Worm (Caenorhabditis elegans) whole organism, L4 larva: ENCODE measurements around the gene F55F10.3.

Source experiments
- F37D6.2 ChIP-seq: sonication (generic microtip); optimal IDR thresholded peaks from 2 replicates; lab custom pipeline; 2016; ENCODE audit warnings: mild to moderate bottlenecking, missing genetic modification characterization, missing compliant biosample characterization
- T20F7.1 ChIP-seq: fragments of 200-800 bp; sonication (Bioruptor generic); optimal IDR thresholded peaks from 2 replicates; lab custom pipeline; 2018; ENCODE audit warnings: mild to moderate bottlenecking, missing genetic modification characterization, missing compliant biosample characterization
- T26A8.4 ChIP-seq: fragments of 200-800 bp; sonication (Bioruptor generic); IDR thresholded peaks from 2 replicates; pipeline ENCODE4 v1.3.6; 2022; ENCODE audit warnings: missing genetic modification characterization, missing compliant biosample characterization
- Y105C5A.15 ChIP-seq: fragments of 200-800 bp; sonication (Bioruptor generic); IDR thresholded peaks from 2 replicates; pipeline ENCODE4 v1.3.6; 2022; ENCODE audit warnings: missing genetic modification characterization, missing compliant biosample characterization
- aha-1 ChIP-seq: fragments of 150-350 bp; peaks from one replicate; lab custom pipeline; 2014; ENCODE audit warnings: missing biosample characterization, missing genetic modification characterization
- ama-1 ChIP-seq: fragments of 150-350 bp; optimal IDR thresholded peaks from 2 replicates; lab custom pipeline; 2014; ENCODE audit warnings: inconsistent platforms, mixed read lengths
- ceh-82 ChIP-seq: sonication (generic microtip); optimal IDR thresholded peaks from 2 replicates; lab custom pipeline; 2017; ENCODE audit warnings: missing biosample characterization, missing genetic modification characterization
- cey-2 ChIP-seq: sonication (generic microtip); optimal IDR thresholded peaks from 3 replicates; lab custom pipeline; 2017; ENCODE audit warnings: missing genetic modification characterization, mild to moderate bottlenecking, missing compliant biosample characterization, antibody characterized with exemption, borderline replicate concordance; ENCODE audit not compliant: insufficient read depth
- daf-16 ChIP-seq, 3 experiments: sonication (generic microtip); optimal IDR thresholded peaks; 2 replicates each; lab custom pipeline; 2016 to 2017; ENCODE audit warnings: missing genetic modification characterization in 3 of 3, missing genetic modification reagents in 3 of 3, mild to moderate bottlenecking in 2 of 3, missing compliant biosample characterization in 2 of 3, missing biosample characterization in 1 of 3, moderate library complexity in 1 of 3
- daf-8 ChIP-seq: fragments of 200-800 bp; sonication (Bioruptor generic); IDR thresholded peaks from 2 replicates; pipeline ENCODE4 v1.3.6; 2022; ENCODE audit warnings: missing genetic modification characterization, missing compliant biosample characterization
- dve-1 ChIP-seq: sonication (generic microtip); optimal IDR thresholded peaks from 2 replicates; lab custom pipeline; 2017; ENCODE audit warnings: antibody characterized with exemption, mild to moderate bottlenecking, missing genetic modification characterization, missing compliant biosample characterization; ENCODE audit not compliant: insufficient read depth
- hlh-11 ChIP-seq: fragments of 200-800 bp; sonication (Bioruptor generic); optimal IDR thresholded peaks from 2 replicates; lab custom pipeline; 2018; ENCODE audit warnings: mild to moderate bottlenecking, missing genetic modification characterization, missing compliant biosample characterization
- lin-13 ChIP-seq: fragments of 150-350 bp; optimal IDR thresholded peaks from 2 replicates; lab custom pipeline; 2014; ENCODE audit warnings: missing biosample characterization, missing genetic modification reagents, missing genetic modification characterization
- lin-15B ChIP-seq: fragments of 150-350 bp; sonication (generic microtip); optimal IDR thresholded peaks from 3 replicates; lab custom pipeline; 2014; ENCODE audit warnings: missing biosample characterization, missing genetic modification characterization
- lin-39 ChIP-seq: fragments of 150-350 bp; optimal IDR thresholded peaks from 2 replicates; lab custom pipeline; 2014; ENCODE audit warnings: missing biosample characterization, missing genetic modification reagents, missing genetic modification characterization
- lsy-2 ChIP-seq, 2 experiments: fragments of 150-350 bp in 1 of 2; sonication (generic microtip) in 1 of 2; optimal IDR thresholded peaks; 2 replicates each; lab custom pipeline; 2014 to 2017; ENCODE audit warnings: missing biosample characterization in 2 of 2, missing genetic modification characterization in 2 of 2
- mdl-1 ChIP-seq, 2 experiments: fragments of 150-350 bp in 1 of 2; sonication (generic microtip) in 1 of 2; optimal IDR thresholded peaks; 2 replicates each; lab custom pipeline; 2014 to 2017; ENCODE audit warnings: missing biosample characterization in 2 of 2, missing genetic modification characterization in 2 of 2
- mep-1 ChIP-seq: fragments of 150-350 bp; sonication (generic microtip); optimal IDR thresholded peaks from 3 replicates; lab custom pipeline; 2014; ENCODE audit warnings: missing biosample characterization, missing genetic modification characterization
- mxl-2 ChIP-seq: fragments of 200-800 bp; sonication (Bioruptor generic); conservative IDR thresholded peaks from 2 replicates; pipeline ENCODE4 v1.3.6; 2022; ENCODE audit warnings: missing genetic modification reagents, missing genetic modification characterization, missing compliant biosample characterization
- mxl-3 ChIP-seq: fragments of 200-800 bp; sonication (Bioruptor generic); optimal IDR thresholded peaks from 2 replicates; lab custom pipeline; 2018; ENCODE audit warnings: mild to moderate bottlenecking, missing genetic modification characterization, missing compliant biosample characterization
- nhr-10 ChIP-seq: fragments of 150-350 bp; optimal IDR thresholded peaks from 2 replicates; lab custom pipeline; 2014; ENCODE audit warnings: missing biosample characterization, missing genetic modification characterization
- nhr-25 ChIP-seq: sonication (generic microtip); optimal IDR thresholded peaks from 2 replicates; lab custom pipeline; 2017; ENCODE audit warnings: missing genetic modification characterization, mild to moderate bottlenecking, missing compliant biosample characterization, antibody characterized with exemption, moderate library complexity, borderline replicate concordance; ENCODE audit not compliant: insufficient read depth
- nhr-28 ChIP-seq: fragments of 150-350 bp; optimal IDR thresholded peaks from 2 replicates; lab custom pipeline; 2014; ENCODE audit warnings: missing biosample characterization, missing genetic modification characterization
- pha-4 ChIP-seq, 2 experiments: fragments of 150-350 bp in 1 of 2; fragments of 200-800 bp in 1 of 2; sonication (Bioruptor generic) in 1 of 2; IDR thresholded peaks in 1 of 2; optimal IDR thresholded peaks in 1 of 2; 2 replicates each; pipeline versions ENCODE4 v1.3.6 to Lab custom; 2014 to 2022; ENCODE audit warnings: missing genetic modification characterization in 2 of 2, missing genetic modification reagents in 2 of 2, missing biosample characterization in 1 of 2, missing compliant biosample characterization in 1 of 2
- pqm-1 ChIP-seq: sonication (generic microtip); optimal IDR thresholded peaks from 2 replicates; lab custom pipeline; 2017; ENCODE audit warnings: missing biosample characterization, missing genetic modification characterization
- set-16 ChIP-seq: fragments of 200-800 bp; sonication (Bioruptor generic); IDR thresholded peaks from 2 replicates; pipeline ENCODE4 v1.3.6; 2022; ENCODE audit warnings: missing genetic modification reagents, missing genetic modification characterization, missing compliant biosample characterization
- snpc-4 ChIP-seq: fragments of 150-350 bp; optimal IDR thresholded peaks from 2 replicates; lab custom pipeline; 2014; ENCODE audit warnings: missing biosample characterization, missing genetic modification characterization
- spr-1 ChIP-seq: sonication (generic microtip); optimal IDR thresholded peaks from 2 replicates; lab custom pipeline; 2016; ENCODE audit warnings: mild to moderate bottlenecking, missing genetic modification characterization, missing compliant biosample characterization
- unc-130 ChIP-seq: sonication (generic microtip); optimal IDR thresholded peaks from 2 replicates; lab custom pipeline; 2016; ENCODE audit warnings: missing genetic modification reagents, missing genetic modification characterization, missing compliant biosample characterization
- unc-62 ChIP-seq, 3 experiments: fragments of 150-350 bp in 1 of 3; sonication (generic microtip); optimal IDR thresholded peaks in 2 of 3; peaks in 1 of 3; 1 replicate in 1 of 3; 2 replicates in 2 of 3; lab custom pipeline; 2014 to 2017; ENCODE audit warnings: missing biosample characterization in 3 of 3, missing genetic modification characterization in 3 of 3, missing genetic modification reagents in 3 of 3, missing genotype in 1 of 3
- zfp-2 ChIP-seq: sonication (generic microtip); optimal IDR thresholded peaks from 2 replicates; lab custom pipeline; 2016; ENCODE audit warnings: mild to moderate bottlenecking, missing genetic modification characterization, missing compliant biosample characterization
- zfp-3 ChIP-seq: fragments of 200-800 bp; sonication (Bioruptor generic); conservative IDR thresholded peaks from 2 replicates; pipeline ENCODE4 v1.3.6; 2022; ENCODE audit warnings: missing genetic modification reagents, missing genetic modification characterization, missing compliant biosample characterization

The F55F10.3 gene

DNA sequence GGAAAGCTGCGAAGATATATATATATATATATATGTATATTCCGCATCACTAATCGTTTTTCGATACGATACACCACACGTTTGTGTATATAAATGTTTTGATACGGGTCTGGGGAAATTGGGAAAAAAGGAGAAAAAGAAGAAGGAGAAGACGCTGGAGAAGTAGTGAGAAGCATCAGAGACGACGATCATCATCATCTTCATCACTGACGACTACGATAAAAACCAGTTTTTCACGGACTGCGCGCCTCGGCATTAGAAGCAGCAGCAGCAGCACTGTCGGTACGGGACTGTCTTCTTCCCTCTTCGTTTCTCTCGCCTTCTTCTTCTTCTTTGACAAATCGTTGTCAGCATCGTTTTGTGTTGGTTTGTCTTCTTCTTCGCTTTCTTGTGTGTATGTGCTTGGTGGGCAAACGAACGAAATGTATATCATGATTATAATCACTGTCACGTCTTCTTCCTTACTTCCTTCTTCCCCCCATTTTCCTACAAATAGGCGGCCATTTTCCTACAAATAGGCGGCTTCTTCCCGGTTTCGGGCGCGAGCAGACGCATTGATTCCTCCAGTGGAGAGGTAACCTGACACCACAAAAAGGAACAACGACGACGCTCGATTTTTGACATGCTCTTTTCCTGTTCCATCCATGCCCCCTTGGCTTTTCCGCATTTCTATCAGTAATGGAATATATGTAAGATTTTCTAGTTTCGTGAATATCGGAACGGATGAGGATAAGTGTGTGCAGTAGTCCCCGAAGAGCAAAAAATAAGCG, 36.5 kb downstream of the F55F10.3 start:
- TF ChIP-seq hlh-11 (tag; lab: Kevin White, UChicago) (peak; percentile 57), spr-1 (no peak), nhr-10 (tag; lab: Kevin White, UChicago) (no peak), lsy-2 (tag; optimal IDR thresholded peaks at IDR 0.05; lab: Kevin White, UChicago) (peak in 1 of 2 experiments; percentile 2), T20F7.1 (GFP tag; lab: Kevin White, UChicago) (no peak), lin-15B (tag; lab: Kevin White, UChicago) (no peak), lin-39 (tag; lab: Kevin White, UChicago) (no peak), F37D6.2 (tag; lab: Kevin White, UChicago) (no peak), nhr-28 (tag; lab: Kevin White, UChicago) (peak; percentile 70), set-16 (GFP tag; lab: Robert Waterston, UW) (peak; percentile 25; the same call in 1 of the 2 replicates), mdl-1 (tag; optimal IDR thresholded peaks at IDR 0.05; lab: Kevin White, UChicago) (peak in 1 of 2 experiments; percentile 15), ama-1 (lab: Kevin White, UChicago) (no peak), cey-2 (tag; lab: Kevin White, UChicago) (no peak), zfp-2 (no peak), aha-1 (peak; percentile 92), unc-130 (GFP tag; lab: Kevin White, UChicago) (no peak), unc-62 (GFP tag; optimal IDR thresholded peaks at IDR 0.05 in 1 of 2; lab: Kevin White, UChicago) (peak in 1 of 2 experiments; percentile 17), unc-62 (tag; optimal IDR thresholded peaks at IDR 0.05; lab: Kevin White, UChicago) (no peak), snpc-4 (tag; lab: Kevin White, UChicago) (no peak), Y105C5A.15 (GFP tag; lab: Robert Waterston, UW) (no peak), dve-1 (tag; lab: Kevin White, UChicago) (no peak), mep-1 (peak; percentile 4), mxl-2 (GFP tag; lab: Robert Waterston, UW) (no peak), nhr-25 (no peak), mxl-3 (GFP tag; lab: Kevin White, UChicago) (peak; percentile 43)

DNA sequence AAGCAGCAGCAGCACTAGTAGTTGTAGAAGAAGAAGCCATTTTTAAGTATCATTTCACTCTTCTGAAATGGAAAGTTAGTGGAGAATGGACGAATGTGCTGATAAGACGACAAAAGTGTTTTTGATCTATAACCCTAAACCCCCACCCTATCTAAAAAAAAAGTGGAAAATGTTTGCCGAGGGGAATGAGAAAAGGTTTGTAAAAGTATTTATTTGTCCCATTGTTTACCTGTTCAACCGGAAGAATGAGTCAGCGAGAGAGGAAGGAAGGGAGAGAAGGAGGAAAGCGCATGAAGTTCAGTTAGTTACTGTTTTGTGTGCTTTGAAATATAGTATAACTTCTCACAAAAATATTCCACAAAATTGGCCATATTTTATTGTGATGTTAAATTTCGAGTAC, 37.4 kb downstream of the F55F10.3 start:
- TF ChIP-seq pha-4 (GFP tag; IDR thresholded peaks at IDR 0.05; lab: Robert Waterston, UW) (no peak), pha-4 (tag; optimal IDR thresholded peaks at IDR 0.05; lab: Kevin White, UChicago) (peak; percentile 47), T26A8.4 (GFP tag; lab: Robert Waterston, UW) (no peak), lin-13 (GFP tag; lab: Kevin White, UChicago) (no peak), ceh-82 (tag; lab: Kevin White, UChicago) (no peak), daf-8 (GFP tag; lab: Robert Waterston, UW) (no peak), daf-16 (GFP tag; optimal IDR thresholded peaks at IDR 0.05; lab: Kevin White, UChicago) (no peak), daf-16 (tag; optimal IDR thresholded peaks at IDR 0.05; lab: Kevin White, UChicago) (peak; percentile 76), mep-1 (peak; percentile 9), pqm-1 (tag; lab: Kevin White, UChicago) (peak; percentile 18), zfp-3 (GFP tag; lab: Robert Waterston, UW) (no peak), lsy-2 (tag; optimal IDR thresholded peaks at IDR 0.05; lab: Kevin White, UChicago) (peak in 1 of 2 experiments; percentile 16), dve-1 (tag; lab: Kevin White, UChicago) (peak; percentile 29)

DNA sequence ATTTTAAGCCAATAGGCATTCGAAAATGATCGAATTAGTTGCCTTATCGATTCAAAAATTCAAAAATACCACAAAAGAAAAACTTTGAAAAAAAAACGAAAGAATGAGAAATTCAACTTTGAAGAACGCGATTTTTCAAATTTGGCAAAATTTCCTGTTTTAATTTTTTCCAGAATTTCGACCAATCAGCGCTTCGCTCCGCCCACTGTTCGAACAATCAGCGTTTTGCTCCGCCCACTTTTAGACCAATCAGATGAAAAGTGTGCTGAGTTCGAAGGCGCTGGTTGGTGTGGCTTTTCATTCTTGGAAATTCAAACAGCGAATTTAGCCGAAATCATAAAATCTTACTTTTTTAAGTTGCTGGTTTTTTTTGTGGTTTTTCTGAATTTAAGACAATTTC, 37.8 kb downstream of the F55F10.3 start:
- TF ChIP-seq unc-62 (GFP tag; optimal IDR thresholded peaks at IDR 0.05 in 1 of 2; lab: Kevin White, UChicago), result no peak
- TF ChIP-seq unc-62 (tag; optimal IDR thresholded peaks at IDR 0.05; lab: Kevin White, UChicago), result no peak
- TF ChIP-seq aha-1, result peak; percentile 24
- TF ChIP-seq, all 104 proteins: peak for 1
